Worm (Caenorhabditis elegans) whole organism, late embryonic: ENCODE data around the gene htas-1.

Source experiments
- ceh-19 ChIP-seq: fragments of 200-800 bp; sonication (Bioruptor generic); optimal IDR thresholded peaks from 2 replicates; lab custom pipeline; 2018; ENCODE audit warnings: mild to moderate bottlenecking, missing genetic modification characterization, missing compliant biosample characterization
- ceh-9 ChIP-seq: sonication (generic microtip); optimal IDR thresholded peaks from 2 replicates; lab custom pipeline; 2016; ENCODE audit warnings: mild to moderate bottlenecking, missing genetic modification characterization, inconsistent platforms, missing compliant biosample characterization
- elt-2 ChIP-seq: sonication (generic microtip); optimal IDR thresholded peaks from 2 replicates; lab custom pipeline; 2016; ENCODE audit warnings: missing genetic modification reagents, missing genetic modification characterization, missing compliant biosample characterization
- elt-4 ChIP-seq: sonication (generic microtip); optimal IDR thresholded peaks from 2 replicates; lab custom pipeline; 2016; ENCODE audit warnings: missing genetic modification characterization, missing compliant biosample characterization
- nfya-1 ChIP-seq: sonication (generic microtip); optimal IDR thresholded peaks from 2 replicates; lab custom pipeline; 2017; ENCODE audit warnings: missing genetic modification characterization, mild to moderate bottlenecking, missing compliant biosample characterization, antibody characterized with exemption, moderate library complexity
- npax-4 ChIP-seq: sonication (generic microtip); optimal IDR thresholded peaks from 2 replicates; lab custom pipeline; 2016; ENCODE audit warnings: missing genetic modification characterization, missing compliant biosample characterization
- pqm-1 ChIP-seq: sonication (generic microtip); optimal IDR thresholded peaks from 2 replicates; lab custom pipeline; 2016; ENCODE audit warnings: missing genetic modification characterization, missing compliant biosample characterization
- ttx-3 ChIP-seq: sonication (generic microtip); optimal IDR thresholded peaks from 2 replicates; lab custom pipeline; 2016; ENCODE audit warnings: missing genetic modification reagents, missing genetic modification characterization, missing compliant biosample characterization
- unc-42 ChIP-seq: sonication (generic microtip); optimal IDR thresholded peaks from 2 replicates; lab custom pipeline; 2016; ENCODE audit warnings: missing genotype, missing genetic modification characterization, missing compliant biosample characterization

DNA sequence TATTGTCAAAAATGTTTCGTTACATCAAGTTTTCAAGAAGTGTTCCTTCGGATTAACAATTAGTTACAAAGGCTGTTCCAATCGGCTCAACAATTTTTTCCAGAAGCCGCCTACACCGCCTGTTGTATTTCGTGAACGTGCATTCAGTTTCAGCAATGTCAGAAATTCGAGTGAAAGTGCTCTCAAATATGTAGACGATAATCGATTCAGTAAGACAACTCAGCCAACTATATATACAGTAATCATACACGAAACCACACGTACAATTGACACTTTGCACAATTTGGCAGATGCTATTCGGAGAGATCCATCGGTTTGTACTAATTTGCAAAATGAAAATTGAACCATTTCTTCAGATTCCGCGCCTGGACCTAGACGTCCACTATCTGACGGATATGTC lies 13.2 kb upstream of the htas-1 start:
- no peak for TF ChIP-seq pqm-1 (tag; lab: Kevin White, UChicago)
- TF ChIP-seq ttx-3, result no peak
- TF ChIP-seq nfya-1 (tag; lab: Kevin White, UChicago), result no peak
- TF ChIP-seq npax-4 (tag; lab: Kevin White, UChicago), result no peak
- no peak for TF ChIP-seq elt-2 (tag; lab: Kevin White, UChicago)
- TF ChIP-seq unc-42 (tag; lab: Kevin White, UChicago), result no peak
- TF ChIP-seq ceh-9 (tag; lab: Kevin White, UChicago), result no peak
- no peak for TF ChIP-seq elt-4 (tag; lab: Kevin White, UChicago)
- no peak for TF ChIP-seq ceh-19 (GFP tag; lab: Kevin White, UChicago)
